Fruit fly (Drosophila melanogaster): ENCODE data around the gene inaF-D.

inaF-D gene

DNA sequence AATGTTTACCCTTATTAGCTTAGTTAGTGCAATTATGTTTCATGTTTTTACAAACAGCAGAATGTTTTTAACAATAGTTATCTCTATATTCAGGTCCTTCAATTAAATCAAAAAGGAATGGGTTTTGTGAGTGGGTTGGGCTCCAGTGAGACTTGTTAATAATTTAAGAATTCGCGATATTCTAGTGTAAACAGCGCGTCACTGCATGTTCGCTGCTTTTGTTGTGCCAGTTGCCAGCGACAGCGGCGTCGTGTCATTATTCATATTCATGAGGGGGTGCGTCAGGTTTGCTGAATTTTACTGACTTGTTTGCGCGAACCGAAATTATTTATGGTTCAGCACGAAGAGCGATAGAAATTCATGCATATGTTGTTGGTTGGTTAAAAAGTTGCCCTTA lies 13.6 kb downstream of the inaF-D start, which contains the start of gene Amun (continued):
- TF ChIP-seq eg (GFP tag; IDR thresholded peaks at IDR 0.05) (peak; percentile 41), vri (GFP tag; optimal IDR thresholded peaks at IDR 0.05) (peak; percentile 41), Eip78C (GFP tag) (peak; percentile 59), CG10631 (GFP tag; optimal IDR thresholded peaks at IDR 0.05) (peak; percentile 16), CG6792 (GFP tag; optimal IDR thresholded peaks at IDR 0.05) (peak; percentile 43), CG8319 (GFP tag; optimal IDR thresholded peaks at IDR 0.05) (no peak), lz (GFP tag; optimal IDR thresholded peaks at IDR 0.05) (peak; percentile 48), Met (GFP tag; optimal IDR thresholded peaks at IDR 0.05) (peak; percentile 40), svp (GFP tag) (peak; percentile 41), Hr39 (GFP tag; optimal IDR thresholded peaks at IDR 0.05) (peak; percentile 63), cyc (GFP tag; optimal IDR thresholded peaks at IDR 0.05) (peak; percentile 25)

DNA sequence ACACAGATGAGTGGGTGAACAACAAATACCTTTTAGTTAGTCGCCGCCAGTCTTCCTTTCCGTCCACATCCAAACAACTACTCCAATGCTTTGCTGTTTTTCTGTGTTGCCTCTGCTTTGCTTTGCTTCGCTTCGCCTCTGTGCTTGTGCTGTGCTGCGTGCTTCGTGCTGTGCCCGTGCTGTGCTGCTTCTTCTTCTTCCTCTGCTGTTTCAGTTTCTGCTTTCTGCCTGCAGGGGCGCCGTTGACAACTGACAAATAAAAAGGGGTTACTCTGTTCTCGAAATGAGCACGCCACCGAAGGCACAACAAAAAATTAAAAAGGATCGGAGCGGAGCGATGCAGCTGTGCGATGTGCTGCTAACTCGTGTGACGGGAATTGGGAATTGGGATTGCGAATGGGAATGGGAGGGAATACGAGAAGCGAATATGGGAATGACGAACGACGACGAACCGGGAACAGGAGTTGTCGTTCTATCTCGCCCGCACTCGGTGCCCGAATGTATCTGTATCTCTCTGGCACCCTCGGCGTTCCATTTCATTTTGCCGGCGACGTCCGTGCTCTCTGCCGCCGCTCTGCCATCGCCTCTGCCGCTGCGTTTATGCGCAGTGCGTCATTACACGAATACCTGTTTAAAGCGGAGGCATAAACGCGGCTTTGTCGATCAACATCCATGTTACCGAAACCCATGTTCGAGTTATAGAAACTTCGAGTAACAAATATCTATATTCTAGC lies 14.2 kb downstream of the inaF-D start:
- TF ChIP-seq spab (GFP tag; optimal IDR thresholded peaks at IDR 0.05) (no peak), CG4318 (GFP tag; optimal IDR thresholded peaks at IDR 0.05) (no peak), CG10669 (GFP tag; optimal IDR thresholded peaks at IDR 0.05) (peak; percentile 19), topi (GFP tag; optimal IDR thresholded peaks at IDR 0.05) (peak; percentile 24), Eip93F (GFP tag; optimal IDR thresholded peaks at IDR 0.05) (no peak), CG10631 (GFP tag; optimal IDR thresholded peaks at IDR 0.05) (no peak), acj6 (GFP tag; optimal IDR thresholded peaks at IDR 0.05) (no peak), eg (GFP tag; IDR thresholded peaks at IDR 0.05) (peak; percentile 73), fd85E (GFP tag; optimal IDR thresholded peaks at IDR 0.05) (no peak), CG1621 (tag; optimal IDR thresholded peaks at IDR 0.05) (no peak), Hr39 (GFP tag; optimal IDR thresholded peaks at IDR 0.05) (no peak), CG16779 (tag; optimal IDR thresholded peaks at IDR 0.05) (peak; percentile 14), CG6276 (GFP tag; optimal IDR thresholded peaks at IDR 0.05) (no peak), CG8319 (GFP tag; optimal IDR thresholded peaks at IDR 0.05) (no peak), cyc (GFP tag; optimal IDR thresholded peaks at IDR 0.05) (peak; percentile 15), net (GFP tag; optimal IDR thresholded peaks at IDR 0.05) (no peak), Ets21C (GFP tag; optimal IDR thresholded peaks at IDR 0.05) (no peak), CG34406 (GFP tag; optimal IDR thresholded peaks at IDR 0.05) (peak; percentile 46), CG9139 (GFP tag; optimal IDR thresholded peaks at IDR 0.05) (peak; percentile 37), fkh (GFP tag; optimal IDR thresholded peaks at IDR 0.05) (no peak), CG8632 (GFP tag; optimal IDR thresholded peaks at IDR 0.05) (no peak), Eip78C (GFP tag) (peak; percentile 80), Hr4 (GFP tag; optimal IDR thresholded peaks at IDR 0.05) (peak; percentile 50), svp (GFP tag) (peak; percentile 85), Ets96B (tag; optimal IDR thresholded peaks at IDR 0.05) (no peak), CG6792 (GFP tag; optimal IDR thresholded peaks at IDR 0.05) (no peak), OdsH (GFP tag; optimal IDR thresholded peaks at IDR 0.05) (no peak), CG11762 (GFP tag; optimal IDR thresholded peaks at IDR 0.05; ENCODE audit: insufficient read depth) (peak; percentile 23), CG7368 (GFP tag; optimal IDR thresholded peaks at IDR 0.05) (no peak), CG32006 (GFP tag; optimal IDR thresholded peaks at IDR 0.05) (peak; percentile 66), CG11902 (GFP tag; optimal IDR thresholded peaks at IDR 0.05) (no peak), Sox15 (GFP tag; optimal IDR thresholded peaks at IDR 0.05) (no peak), esn (GFP tag; optimal IDR thresholded peaks at IDR 0.05) (peak; percentile 49), achi (GFP tag; optimal IDR thresholded peaks at IDR 0.05) (peak; percentile 29), CG6808 (GFP tag; optimal IDR thresholded peaks at IDR 0.05) (peak; percentile 58), dac (GFP tag; optimal IDR thresholded peaks at IDR 0.05) (peak; percentile 31), Met (GFP tag; optimal IDR thresholded peaks at IDR 0.05) (peak; percentile 47), CG6854 (GFP tag; optimal IDR thresholded peaks at IDR 0.05) (no peak), Hr38 (GFP tag; optimal IDR thresholded peaks at IDR 0.05) (no peak), Sox102F (GFP tag; optimal IDR thresholded peaks at IDR 0.05) (peak; percentile 49), Lpt (GFP tag; optimal IDR thresholded peaks at IDR 0.05) (no peak), salr (GFP tag; optimal IDR thresholded peaks at IDR 0.05) (peak in 1 of 2 experiments; percentile 12), CG11294 (GFP tag; IDR thresholded peaks at IDR 0.05) (peak; percentile 55), CG6163 (GFP tag; IDR thresholded peaks at IDR 0.05) (peak; percentile 83), Blimp-1 (GFP tag; optimal IDR thresholded peaks at IDR 0.05) (no peak), pdm3 (GFP tag; optimal IDR thresholded peaks at IDR 0.05) (no peak)
